Fruit fly (Drosophila melanogaster) whole organism, embryonic: ENCODE measurements around the gene Usp8.

Source experiments
- Abd-B ChIP-seq: fragments of 200-800 bp; sonication (Bioruptor generic); optimal IDR thresholded peaks from 2 replicates; lab custom pipeline; 2018; ENCODE audit warnings: missing biosample characterization, mild to moderate bottlenecking, missing genetic modification characterization, moderate library complexity
- BEAF-32 ChIP-seq: fragments of 200-800 bp; sonication (Bioruptor generic); optimal IDR thresholded peaks from 3 replicates; lab custom pipeline; 2017; ENCODE audit warnings: missing biosample characterization, missing genetic modification characterization, mild to moderate bottlenecking, moderate library complexity, missing genetic modification reagents
- Blimp-1 ChIP-seq: fragments of 200-800 bp; sonication (Bioruptor generic); optimal IDR thresholded peaks from 3 replicates; lab custom pipeline; 2018; ENCODE audit warnings: missing biosample characterization, missing genetic modification characterization, mild to moderate bottlenecking, moderate library complexity, missing genetic modification reagents
- CG10321 ChIP-seq: fragments of 200-800 bp; sonication (Bioruptor generic); IDR thresholded peaks from 2 replicates; pipeline ENCODE4 v1.3.6; 2022; ENCODE audit warnings: missing biosample characterization, missing genetic modification characterization
- CG11398 ChIP-seq: fragments of 200-800 bp; sonication (Bioruptor generic); optimal IDR thresholded peaks from 2 replicates; lab custom pipeline; 2016; ENCODE audit warnings: missing biosample characterization, missing genetic modification characterization
- CG12104 ChIP-seq: fragments of 200-800 bp; sonication (Bioruptor generic); optimal IDR thresholded peaks from 3 replicates; lab custom pipeline; 2016; ENCODE audit warnings: missing biosample characterization, missing genetic modification characterization
- CG12659 ChIP-seq: fragments of 200-800 bp; sonication (Bioruptor generic); optimal IDR thresholded peaks from 3 replicates; lab custom pipeline; 2017; ENCODE audit warnings: mild to moderate bottlenecking, missing biosample characterization, missing genetic modification reagents, missing genetic modification characterization
- CG15269 ChIP-seq: fragments of 200-800 bp; sonication (Bioruptor generic); optimal IDR thresholded peaks from 2 replicates; lab custom pipeline; 2018; ENCODE audit warnings: missing biosample characterization, mild to moderate bottlenecking, missing genetic modification characterization, moderate library complexity
- CG15696 ChIP-seq: fragments of 200-800 bp; sonication (Bioruptor generic); optimal IDR thresholded peaks from 2 replicates; lab custom pipeline; 2019; ENCODE audit warnings: missing biosample characterization, mild to moderate bottlenecking, missing genetic modification characterization, moderate library complexity
- CG17568 ChIP-seq: fragments of 200-800 bp; sonication (Bioruptor generic); optimal IDR thresholded peaks from 2 replicates; lab custom pipeline; 2018; ENCODE audit warnings: missing biosample characterization, mild to moderate bottlenecking, missing genetic modification characterization, moderate library complexity
- CG17829 ChIP-seq: fragments of 200-800 bp; optimal IDR thresholded peaks from 2 replicates; lab custom pipeline; 2019; ENCODE audit warnings: missing biosample characterization, mild to moderate bottlenecking, missing genetic modification characterization, moderate library complexity
- CG31441 ChIP-seq: fragments of 200-800 bp; sonication (Bioruptor generic); IDR thresholded peaks from 2 replicates; pipeline ENCODE4 v1.3.6; 2022; ENCODE audit warnings: missing biosample characterization, missing genetic modification characterization
- CG3163 ChIP-seq: fragments of 200-800 bp; sonication (Bioruptor generic); optimal IDR thresholded peaks from 3 replicates; lab custom pipeline; 2016; ENCODE audit warnings: missing biosample characterization, missing genetic modification characterization
- CG3995 ChIP-seq: fragments of 200-800 bp; sonication (Bioruptor generic); optimal IDR thresholded peaks from 3 replicates; lab custom pipeline; 2016; ENCODE audit warnings: missing biosample characterization, missing genetic modification characterization
- CG4617 ChIP-seq: fragments of 200-800 bp; sonication (Bioruptor generic); optimal IDR thresholded peaks from 3 replicates; lab custom pipeline; 2016; ENCODE audit warnings: missing biosample characterization, missing genetic modification characterization, borderline replicate concordance
- CG4820 ChIP-seq: fragments of 200-800 bp; sonication (Bioruptor generic); optimal IDR thresholded peaks from 3 replicates; lab custom pipeline; 2016; ENCODE audit warnings: missing biosample characterization, missing genetic modification characterization
- CG6175 ChIP-seq: fragments of 200-800 bp; sonication (Bioruptor generic); IDR thresholded peaks from 3 replicates; pipeline ENCODE4 v1.3.6; 2022; ENCODE audit warnings: missing biosample characterization, missing genetic modification characterization
- CG8290 ChIP-seq, 3 experiments: fragments of 200-800 bp; sonication (Bioruptor generic); optimal IDR thresholded peaks; 2 replicates each; lab custom pipeline; 2016 to 2019; ENCODE audit warnings: missing biosample characterization in 3 of 3, missing genetic modification characterization in 3 of 3, mild to moderate bottlenecking in 2 of 3, moderate library complexity in 1 of 3
- CG8388 ChIP-seq: fragments of 200-800 bp; sonication (Bioruptor generic); optimal IDR thresholded peaks from 2 replicates; lab custom pipeline; 2019; ENCODE audit warnings: missing biosample characterization, mild to moderate bottlenecking, missing genetic modification characterization, moderate library complexity
- CG8924 ChIP-seq: fragments of 200-800 bp; optimal IDR thresholded peaks from 3 replicates; lab custom pipeline; 2019; ENCODE audit warnings: missing biosample characterization, mild to moderate bottlenecking, missing genetic modification characterization, moderate library complexity
- CG9437 ChIP-seq: fragments of 200-800 bp; sonication (Bioruptor generic); optimal IDR thresholded peaks from 2 replicates; lab custom pipeline; 2018; ENCODE audit warnings: missing biosample characterization, mild to moderate bottlenecking, missing genetic modification characterization
- CG9609 ChIP-seq: fragments of 200-800 bp; sonication (Bioruptor generic); optimal IDR thresholded peaks from 3 replicates; lab custom pipeline; 2016; ENCODE audit warnings: missing biosample characterization, missing genetic modification characterization
- Dek ChIP-seq: fragments of 200-800 bp; sonication (Bioruptor generic); optimal IDR thresholded peaks from 3 replicates; lab custom pipeline; 2019; ENCODE audit warnings: missing biosample characterization, mild to moderate bottlenecking, missing genetic modification characterization, moderate library complexity
- Dip3 ChIP-seq: fragments of 200-800 bp; sonication (Bioruptor generic); optimal IDR thresholded peaks from 3 replicates; lab custom pipeline; 2016; ENCODE audit warnings: missing biosample characterization, missing genetic modification characterization
- E2f2 ChIP-seq: fragments of 200-800 bp; sonication (Bioruptor generic); IDR thresholded peaks from 2 replicates; pipeline ENCODE4 v1.3.6; 2022; ENCODE audit warnings: missing biosample characterization, missing genetic modification characterization
- Sin3A ChIP-seq: fragments of >200 bp; optimal IDR thresholded peaks from 2 replicates; lab custom pipeline; 2018
- Six4 ChIP-seq: fragments of 200-800 bp; sonication (Bioruptor generic); optimal IDR thresholded peaks from 2 replicates; lab custom pipeline; 2016; ENCODE audit warnings: missing biosample characterization, missing genetic modification characterization
- Taf1 ChIP-seq: fragments of 200-800 bp; sonication (Bioruptor generic); IDR thresholded peaks from 2 replicates; pipeline ENCODE4 v1.3.6; 2022; ENCODE audit warnings: missing biosample characterization, missing genetic modification characterization
- Usf ChIP-seq: fragments of 200-800 bp; sonication (Bioruptor generic); optimal IDR thresholded peaks from 2 replicates; lab custom pipeline; 2017; ENCODE audit warnings: missing genotype, missing biosample characterization, missing genetic modification characterization
- bcd ChIP-seq: fragments of 200-800 bp; sonication (Bioruptor generic); optimal IDR thresholded peaks from 2 replicates; lab custom pipeline; 2017; ENCODE audit warnings: missing biosample characterization, mild to moderate bottlenecking, missing genetic modification characterization
- ci ChIP-seq: fragments of 200-800 bp; sonication (Bioruptor generic); IDR thresholded peaks from 3 replicates; pipeline ENCODE4 v1.3.6; 2022; ENCODE audit warnings: missing biosample characterization, missing genetic modification characterization
- dmrt11E ChIP-seq: fragments of 200-800 bp; sonication (Bioruptor generic); optimal IDR thresholded peaks from 3 replicates; lab custom pipeline; 2018; ENCODE audit warnings: missing biosample characterization, mild to moderate bottlenecking, missing genetic modification characterization, moderate library complexity
- dmrt99B ChIP-seq: fragments of 200-800 bp; sonication (Bioruptor generic); optimal IDR thresholded peaks from 2 replicates; lab custom pipeline; 2018; ENCODE audit warnings: missing biosample characterization, mild to moderate bottlenecking, missing genetic modification characterization, moderate library complexity
- dysf ChIP-seq: fragments of 200-800 bp; sonication (Bioruptor generic); IDR thresholded peaks from 3 replicates; pipeline ENCODE4 v1.3.6; 2022; ENCODE audit warnings: missing biosample characterization, missing genetic modification characterization
- gem ChIP-seq: fragments of 200-800 bp; sonication (Bioruptor generic); optimal IDR thresholded peaks from 2 replicates; lab custom pipeline; 2019; ENCODE audit warnings: missing biosample characterization, mild to moderate bottlenecking, missing genetic modification characterization, moderate library complexity
- hbn ChIP-seq: fragments of 200-800 bp; sonication (Bioruptor generic); IDR thresholded peaks from 2 replicates; pipeline ENCODE4 v1.3.6; 2022; ENCODE audit warnings: missing biosample characterization, missing genetic modification characterization; ENCODE audit not compliant: partially characterized antibody
- nmo ChIP-seq: fragments of 200-800 bp; sonication (Bioruptor generic); optimal IDR thresholded peaks from 2 replicates; lab custom pipeline; 2018; ENCODE audit warnings: missing biosample characterization, mild to moderate bottlenecking, missing genetic modification characterization, moderate library complexity
- odd ChIP-seq: fragments of 200-800 bp; sonication (Bioruptor generic); optimal IDR thresholded peaks from 2 replicates; lab custom pipeline; 2017; ENCODE audit warnings: missing biosample characterization, mild to moderate bottlenecking, missing genetic modification characterization
- onecut ChIP-seq: fragments of 200-800 bp; sonication (Bioruptor generic); IDR thresholded peaks from 2 replicates; pipeline ENCODE4 v1.3.6; 2022; ENCODE audit warnings: missing biosample characterization, missing genetic modification characterization
- pho ChIP-seq: fragments of 200-800 bp; sonication (Bioruptor generic); optimal IDR thresholded peaks from 2 replicates; lab custom pipeline; 2016; ENCODE audit warnings: missing biosample characterization, missing genetic modification characterization
- phol ChIP-seq: fragments of 200-800 bp; sonication (Bioruptor generic); optimal IDR thresholded peaks from 3 replicates; lab custom pipeline; 2018; ENCODE audit warnings: missing biosample characterization, mild to moderate bottlenecking, missing genetic modification characterization, moderate library complexity
- pnt ChIP-seq: fragments of 200-800 bp; sonication (Bioruptor generic); optimal IDR thresholded peaks from 3 replicates; lab custom pipeline; 2016; ENCODE audit warnings: missing biosample characterization, missing genetic modification characterization
- pum ChIP-seq: fragments of 200-800 bp; sonication (Bioruptor generic); optimal IDR thresholded peaks from 2 replicates; lab custom pipeline; 2016; ENCODE audit warnings: missing biosample characterization, missing genetic modification characterization
- row ChIP-seq: fragments of 200-800 bp; sonication (Bioruptor generic); IDR thresholded peaks from 3 replicates; pipeline ENCODE4 v1.3.6; 2022; ENCODE audit warnings: missing biosample characterization, missing genetic modification characterization
- salm ChIP-seq: fragments of 200-800 bp; sonication (Bioruptor generic); optimal IDR thresholded peaks from 2 replicates; lab custom pipeline; 2018; ENCODE audit warnings: missing biosample characterization, mild to moderate bottlenecking, missing genetic modification characterization
- so ChIP-seq: fragments of 200-800 bp; sonication (Bioruptor generic); IDR thresholded peaks from 3 replicates; pipeline ENCODE4 v1.3.6; 2022; ENCODE audit warnings: missing biosample characterization, missing genetic modification characterization
- tap ChIP-seq: fragments of 200-800 bp; optimal IDR thresholded peaks from 3 replicates; lab custom pipeline; 2019; ENCODE audit warnings: missing biosample characterization, mild to moderate bottlenecking, missing genetic modification characterization, moderate library complexity
- tx ChIP-seq: fragments of 200-800 bp; sonication (Bioruptor generic); optimal IDR thresholded peaks from 2 replicates; lab custom pipeline; 2016; ENCODE audit warnings: missing biosample characterization, missing genetic modification characterization
- unpg ChIP-seq: fragments of 200-800 bp; sonication (Bioruptor generic); optimal IDR thresholded peaks from 3 replicates; lab custom pipeline; 2018; ENCODE audit warnings: missing biosample characterization, mild to moderate bottlenecking, missing genetic modification characterization, moderate library complexity

The Usp8 gene

DNA sequence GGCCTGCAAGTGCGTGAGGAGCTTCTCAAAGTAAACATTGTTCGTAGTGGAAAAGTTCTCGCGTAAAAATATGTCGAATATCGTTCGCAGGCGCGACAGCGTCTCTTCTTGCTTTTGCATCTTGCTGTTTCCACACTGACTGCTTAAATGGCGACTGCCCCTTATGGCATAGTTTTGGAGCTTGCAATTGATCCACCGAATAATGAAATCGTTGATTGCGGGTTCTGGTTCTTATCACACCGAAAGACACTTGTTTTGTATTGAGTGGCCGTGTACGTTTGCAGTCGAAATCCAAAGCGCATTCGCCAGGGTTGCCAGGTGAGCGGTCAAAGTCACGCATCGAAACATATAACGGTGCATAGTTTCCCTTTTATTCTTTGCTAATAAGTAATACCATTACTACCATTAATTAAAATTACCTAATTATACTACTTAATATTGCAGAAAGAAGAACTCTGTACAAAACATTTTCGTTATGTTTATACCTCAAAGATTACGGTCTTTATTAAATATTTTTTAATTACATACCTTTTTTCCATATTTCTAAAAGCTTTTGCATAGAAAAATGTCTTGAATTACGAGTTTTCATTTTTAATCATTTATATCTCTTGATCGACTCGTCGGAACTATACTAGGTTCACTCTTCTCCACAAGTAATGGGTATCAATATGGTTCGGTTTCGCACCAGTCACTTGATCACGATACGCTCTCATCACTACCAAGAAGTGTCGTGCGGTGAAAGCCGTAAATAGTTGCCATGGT lies 32.4 kb upstream of the Usp8 start, which contains the start of the genes CG7044 and Tbc1d22 (continued):
- no peak for TF ChIP-seq CG10321 (GFP tag; lab: Robert Waterston, UW)
- TF ChIP-seq CG4820 = peak; percentile 39
- TF ChIP-seq CG15696 (tag; lab: Kevin White, UChicago) = peak; percentile 49
- no peak for TF ChIP-seq dmrt99B (tag; lab: Kevin White, UChicago)
- peak; percentile 3 for TF ChIP-seq tx (GFP tag; lab: Kevin White, UChicago)
- no peak for TF ChIP-seq unpg
- no peak for TF ChIP-seq CG3163
- TF ChIP-seq nmo (GFP tag; lab: Kevin White, UChicago) = peak; percentile 77
- peak; percentile 75 for TF ChIP-seq CG12659
- TF ChIP-seq BEAF-32 (GFP tag; lab: Kevin White, UChicago) = peak; percentile 81
- no peak for TF ChIP-seq so
- TF ChIP-seq CG8924 (tag; lab: Kevin White, UChicago) = peak; percentile 53
- peak; percentile 69 for TF ChIP-seq Sin3A
- TF ChIP-seq Usf (GFP tag; lab: Kevin White, UChicago) = peak; percentile 45
- peak; percentile 28 for TF ChIP-seq Dip3
- no peak for TF ChIP-seq onecut
- TF ChIP-seq dysf (GFP tag; lab: Robert Waterston, UW) = peak; percentile 61
- peak; percentile 52 for TF ChIP-seq CG8290 (GFP tag; optimal IDR thresholded peaks at IDR 0.05; lab: Kevin White, UChicago)
- TF ChIP-seq CG8290 (tag; optimal IDR thresholded peaks at IDR 0.05; lab: Kevin White, UChicago) = peak in 1 of 2 experiments; percentile 47
- TF ChIP-seq gem (tag; lab: Kevin White, UChicago) = peak; percentile 66
- TF ChIP-seq row (GFP tag; lab: Robert Waterston, UW) = peak; percentile 91
- TF ChIP-seq CG9437 (GFP tag; lab: Kevin White, UChicago) = peak; percentile 51
- TF ChIP-seq pum (GFP tag; lab: Kevin White, UChicago) = peak; percentile 49
- peak; percentile 42 for TF ChIP-seq CG17829 (tag; lab: Kevin White, UChicago)
- TF ChIP-seq dmrt11E (tag; lab: Kevin White, UChicago) = peak; percentile 62
- peak; percentile 6 for TF ChIP-seq Six4
- no peak for TF ChIP-seq CG17568 (GFP tag; lab: Kevin White, UChicago)
- TF ChIP-seq CG8388 (GFP tag; lab: Kevin White, UChicago) = peak; percentile 10
- TF ChIP-seq CG31441 (GFP tag; lab: Robert Waterston, UW) = peak; percentile 78
- TF ChIP-seq CG12104 = peak; percentile 40
- peak; percentile 30; the same call in 1 of the 3 replicates for TF ChIP-seq ci (GFP tag; lab: Robert Waterston, UW)
- TF ChIP-seq Dek (tag; lab: Kevin White, UChicago) = peak; percentile 60
- no peak for TF ChIP-seq salm
- TF ChIP-seq E2f2 (GFP tag; lab: Robert Waterston, UW) = peak; percentile 27; the same call in 1 of the 2 replicates
- TF ChIP-seq Taf1 (GFP tag; lab: Robert Waterston, UW) = no peak
- TF ChIP-seq pho = peak; percentile 33
- 0 out of 2 replicates have a peak, but pooled peaks have one; percentile 13 for TF ChIP-seq hbn (GFP tag; lab: Robert Waterston, UW)
- peak; percentile 19 for TF ChIP-seq CG4617
- TF ChIP-seq odd (GFP tag; lab: Kevin White, UChicago) = no peak
- peak; percentile 47 for TF ChIP-seq CG9609 (GFP tag; lab: Kevin White, UChicago)
- peak; percentile 51 for TF ChIP-seq bcd (GFP tag; lab: Kevin White, UChicago)
- TF ChIP-seq Abd-B (GFP tag; lab: Kevin White, UChicago) = peak; percentile 71
- peak; percentile 96 for TF ChIP-seq CG3995
- TF ChIP-seq tap (tag; lab: Kevin White, UChicago) = no peak
- peak; percentile 43 for TF ChIP-seq pnt
- TF ChIP-seq phol = peak; percentile 57
- TF ChIP-seq CG11398 (GFP tag; lab: Kevin White, UChicago) = no peak
- TF ChIP-seq CG15269 (tag; lab: Kevin White, UChicago) = no peak
- TF ChIP-seq Blimp-1 (GFP tag; lab: Kevin White, UChicago) = peak; percentile 18
- no peak for TF ChIP-seq CG6175 (GFP tag; lab: Robert Waterston, UW)
